Fruit fly (Drosophila melanogaster): ENCODE data around the gene CG9922.

CG9922 gene

DNA sequence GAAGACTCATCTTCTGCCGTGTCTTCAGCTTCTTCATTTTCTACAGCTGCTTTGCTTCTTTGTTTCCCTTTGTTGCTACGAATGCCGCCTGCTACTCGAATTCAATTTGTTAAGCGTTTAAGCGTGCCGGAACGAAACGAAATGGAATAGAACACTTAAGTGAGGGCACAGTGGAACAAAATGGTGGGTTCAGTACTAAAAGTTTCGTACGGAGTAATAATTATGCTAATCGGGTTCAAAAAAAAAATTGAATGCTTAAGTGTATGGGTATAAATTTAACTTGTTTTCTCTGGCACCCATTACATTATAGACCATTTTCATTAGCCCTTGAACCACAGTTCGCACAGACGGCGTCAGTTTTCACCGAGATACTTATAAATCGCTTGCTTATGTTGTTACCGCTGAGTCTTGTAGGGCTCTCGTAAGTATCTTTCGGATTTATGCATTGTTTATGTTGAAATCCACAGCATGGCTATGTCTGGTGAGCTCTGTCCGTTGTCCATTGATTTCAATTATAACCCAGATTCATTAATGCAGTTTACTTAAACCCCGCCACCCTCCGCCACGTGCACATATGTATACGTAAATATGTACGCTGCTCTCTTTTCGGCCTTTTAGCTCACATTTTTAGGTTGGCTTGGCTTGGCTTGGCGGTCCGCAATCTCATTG lies 23.6 kb downstream of the CG9922 start (continued):
- TF ChIP-seq Opbp (GFP tag; IDR thresholded peaks at IDR 0.05; ENCODE audit: partially characterized antibody): no peak
- peak; percentile 74 for TF ChIP-seq Ravus (GFP tag; IDR thresholded peaks at IDR 0.05)
- TF ChIP-seq Atf6 (GFP tag; IDR thresholded peaks at IDR 0.05): peak; percentile 94
- peak; percentile 54 for TF ChIP-seq Ets97D (GFP tag; optimal IDR thresholded peaks at IDR 0.05)
- peak; percentile 88 for TF ChIP-seq CG12104 (GFP tag; optimal IDR thresholded peaks at IDR 0.05)
- peak; percentile 92 for TF ChIP-seq CG18476 (GFP tag; optimal IDR thresholded peaks at IDR 0.05)
- TF ChIP-seq inv (GFP tag; IDR thresholded peaks at IDR 0.05; ENCODE audit: partially characterized antibody): no peak; the same call in 1 of the 2 replicates
- TF ChIP-seq esg (GFP tag; conservative IDR thresholded peaks at IDR 0.05): peak; percentile 93
- peak; percentile 30 for TF ChIP-seq trh (GFP tag; optimal IDR thresholded peaks at IDR 0.05)
- TF ChIP-seq CG18011 (GFP tag; optimal IDR thresholded peaks at IDR 0.05): peak; percentile 52
- TF ChIP-seq hb (GFP tag; IDR thresholded peaks at IDR 0.05; ENCODE audit: partially characterized antibody): no peak; the same call in 2 of the 3 replicates
- peak; percentile 65 for TF ChIP-seq crol (GFP tag; IDR thresholded peaks at IDR 0.05)
- TF ChIP-seq Oaz (GFP tag; IDR thresholded peaks at IDR 0.05): peak; percentile 81
- TF ChIP-seq gcm (GFP tag; optimal IDR thresholded peaks at IDR 0.05): peak; percentile 58
- TF ChIP-seq CG13424 (tag; optimal IDR thresholded peaks at IDR 0.05): peak; percentile 77
- TF ChIP-seq toy (GFP tag; IDR thresholded peaks at IDR 0.05): peak; percentile 91
- peak; percentile 25 for TF ChIP-seq CG9797 (GFP tag; optimal IDR thresholded peaks at IDR 0.05)
- TF ChIP-seq CG8089 (GFP tag; optimal IDR thresholded peaks at IDR 0.05): peak; percentile 70
- TF ChIP-seq hbn (GFP tag; IDR thresholded peaks at IDR 0.05; ENCODE audit: partially characterized antibody): no peak
- peak; percentile 58 for TF ChIP-seq CG1529 (GFP tag; optimal IDR thresholded peaks at IDR 0.05)
- TF ChIP-seq Fer3 (tag; optimal IDR thresholded peaks at IDR 0.05): peak; percentile 91
- peak; percentile 76 for TF ChIP-seq CG1602 (GFP tag; optimal IDR thresholded peaks at IDR 0.05)
- peak; percentile 76 for TF ChIP-seq CG6791 (GFP tag; IDR thresholded peaks at IDR 0.05; ENCODE audit: partially characterized antibody)
- TF ChIP-seq CG17912 (GFP tag; optimal IDR thresholded peaks at IDR 0.05): peak; percentile 73
- TF ChIP-seq pzg (GFP tag; optimal IDR thresholded peaks at IDR 0.05): peak; percentile 17
- TF ChIP-seq CG33557 (GFP tag; optimal IDR thresholded peaks at IDR 0.05): peak; percentile 60
- TF ChIP-seq Hr78 (GFP tag; optimal IDR thresholded peaks at IDR 0.05): peak in 1 of 2 experiments; percentile 68
- TF ChIP-seq da (GFP tag; optimal IDR thresholded peaks at IDR 0.05): no peak
- peak; percentile 78 for TF ChIP-seq Hsf (GFP tag; optimal IDR thresholded peaks at IDR 0.05)
- no peak for TF ChIP-seq ash1 (GFP tag; optimal IDR thresholded peaks at IDR 0.05)
- TF ChIP-seq danr (GFP tag; IDR thresholded peaks at IDR 0.05): peak; percentile 89
- peak; percentile 85 for TF ChIP-seq CG13296 (GFP tag; optimal IDR thresholded peaks at IDR 0.05)
- TF ChIP-seq CG10959 (GFP tag; IDR thresholded peaks at IDR 0.05): peak; percentile 97
- TF ChIP-seq fd3F (GFP tag; optimal IDR thresholded peaks at IDR 0.05): peak; percentile 65
- peak; percentile 28 for TF ChIP-seq CG2116 (GFP tag; optimal IDR thresholded peaks at IDR 0.05)
- peak; percentile 11 for TF ChIP-seq luna (GFP tag; optimal IDR thresholded peaks at IDR 0.05)
- TF ChIP-seq CG1603 (tag; optimal IDR thresholded peaks at IDR 0.05): peak; percentile 93
- no peak for TF ChIP-seq prd (optimal IDR thresholded peaks at IDR 0.05)
- peak; percentile 98 for TF ChIP-seq prd (GFP tag; IDR thresholded peaks at IDR 0.05)
- peak; percentile 67; the same call in 1 of the 2 replicates for TF ChIP-seq CG10321 (GFP tag; IDR thresholded peaks at IDR 0.05)
- peak; percentile 68 for TF ChIP-seq en (GFP tag; optimal IDR thresholded peaks at IDR 0.05)
- peak; percentile 37 for TF ChIP-seq mirr (GFP tag; optimal IDR thresholded peaks at IDR 0.05)
- peak; percentile 42 for TF ChIP-seq Dip3 (GFP tag; optimal IDR thresholded peaks at IDR 0.05)
- TF ChIP-seq insv (GFP tag; optimal IDR thresholded peaks at IDR 0.05): no peak
- TF ChIP-seq CG7271 (tag; optimal IDR thresholded peaks at IDR 0.05): peak; percentile 75
- TF ChIP-seq br (optimal IDR thresholded peaks at IDR 0.05): no peak
- TF ChIP-seq bowl (GFP tag; IDR thresholded peaks at IDR 0.05): peak; percentile 86
- peak; percentile 94 for TF ChIP-seq CG6813 (GFP tag; optimal IDR thresholded peaks at IDR 0.05)
- TF ChIP-seq lov (optimal IDR thresholded peaks at IDR 0.05): no peak
- TF ChIP-seq lov (GFP tag; IDR thresholded peaks at IDR 0.05): peak; percentile 95
